Worm (Caenorhabditis elegans) whole organism, L4 larva: ENCODE data around the gene sru-45.

Source experiments
- F44E2.7 ChIP-seq: fragments of 200-800 bp; sonication (Bioruptor generic); IDR thresholded peaks from 2 replicates; pipeline ENCODE4 v2.1.2; 2022; ENCODE audit warnings: missing genetic modification characterization, missing compliant biosample characterization
- F49E8.2 ChIP-seq: sonication (generic microtip); optimal IDR thresholded peaks from 2 replicates; lab custom pipeline; 2016; ENCODE audit warnings: missing compliant biosample characterization, mild to moderate bottlenecking, missing genetic modification characterization, borderline replicate concordance
- R02D3.7 ChIP-seq: fragments of 150-350 bp; sonication (generic microtip); optimal IDR thresholded peaks from 3 replicates; lab custom pipeline; 2014; ENCODE audit warnings: missing biosample characterization, missing genetic modification characterization
- Y48G9A.11 ChIP-seq: fragments of 200-800 bp; sonication (Bioruptor generic); IDR thresholded peaks from 2 replicates; pipeline ENCODE4 v1.3.6; 2022; ENCODE audit warnings: missing genetic modification reagents, missing genetic modification characterization, missing compliant biosample characterization
- Y75B8A.6 ChIP-seq: fragments of 200-800 bp; sonication (Bioruptor generic); IDR thresholded peaks from 2 replicates; pipeline ENCODE4 v1.3.6; 2022; ENCODE audit warnings: missing genetic modification reagents, missing genetic modification characterization, missing compliant biosample characterization
- ZK337.2 ChIP-seq: fragments of 200-800 bp; sonication (Bioruptor generic); IDR thresholded peaks from 2 replicates; pipeline ENCODE4 v1.3.6; 2022; ENCODE audit warnings: missing genetic modification reagents, missing genetic modification characterization, missing compliant biosample characterization
- aha-1 ChIP-seq: fragments of 150-350 bp; peaks from one replicate; lab custom pipeline; 2014; ENCODE audit warnings: missing biosample characterization, missing genetic modification characterization
- aly-2 ChIP-seq: sonication (generic microtip); optimal IDR thresholded peaks from 2 replicates; lab custom pipeline; 2018; ENCODE audit warnings: missing biosample characterization, missing genetic modification characterization
- ceh-32 ChIP-seq: sonication (generic microtip); optimal IDR thresholded peaks from 2 replicates; lab custom pipeline; 2016; ENCODE audit warnings: mild to moderate bottlenecking, missing genetic modification characterization, missing compliant biosample characterization; ENCODE audit not compliant: poor library complexity
- ceh-62 ChIP-seq: sonication (generic microtip); optimal IDR thresholded peaks from 2 replicates; lab custom pipeline; 2017; ENCODE audit warnings: missing biosample characterization, missing genetic modification characterization
- daf-8 ChIP-seq: fragments of 200-800 bp; sonication (Bioruptor generic); IDR thresholded peaks from 2 replicates; pipeline ENCODE4 v1.3.6; 2022; ENCODE audit warnings: missing genetic modification characterization, missing compliant biosample characterization
- dmd-9 ChIP-seq: fragments of 200-800 bp; sonication (Bioruptor generic); IDR thresholded peaks from 2 replicates; pipeline ENCODE4 v1.3.6; 2022; ENCODE audit warnings: missing genetic modification reagents, missing genetic modification characterization, missing compliant biosample characterization
- dve-1 ChIP-seq: sonication (generic microtip); optimal IDR thresholded peaks from 2 replicates; lab custom pipeline; 2017; ENCODE audit warnings: antibody characterized with exemption, mild to moderate bottlenecking, missing genetic modification characterization, missing compliant biosample characterization; ENCODE audit not compliant: insufficient read depth
- egl-27 ChIP-seq: sonication (generic microtip); optimal IDR thresholded peaks from 3 replicates; lab custom pipeline; 2017; ENCODE audit warnings: missing biosample characterization, missing genetic modification reagents, missing genetic modification characterization
- egl-43 ChIP-seq: fragments of 200-800 bp; sonication (Bioruptor generic); IDR thresholded peaks from 2 replicates; pipeline ENCODE4 v1.3.6; 2022; ENCODE audit warnings: missing genetic modification reagents, missing genetic modification characterization, missing compliant biosample characterization
- fkh-10 ChIP-seq: fragments of 150-350 bp; optimal IDR thresholded peaks from 2 replicates; lab custom pipeline; 2014; ENCODE audit warnings: missing biosample characterization, missing genetic modification reagents, missing genetic modification characterization
- gei-8 ChIP-seq: fragments of 200-800 bp; sonication (Bioruptor generic); optimal IDR thresholded peaks from 2 replicates; lab custom pipeline; 2018; ENCODE audit warnings: mild to moderate bottlenecking, missing genetic modification characterization, missing compliant biosample characterization
- jun-1 ChIP-seq: fragments of 150-350 bp; optimal IDR thresholded peaks from 2 replicates; lab custom pipeline; 2014; ENCODE audit warnings: missing biosample characterization, missing genetic modification reagents, missing genetic modification characterization
- lin-13 ChIP-seq: fragments of 150-350 bp; optimal IDR thresholded peaks from 2 replicates; lab custom pipeline; 2014; ENCODE audit warnings: missing biosample characterization, missing genetic modification reagents, missing genetic modification characterization
- lin-38 ChIP-seq: fragments of 200-800 bp; sonication (Bioruptor generic); IDR thresholded peaks from 2 replicates; pipeline ENCODE4 v1.3.6; 2022; ENCODE audit warnings: missing genetic modification reagents, missing genetic modification characterization, missing compliant biosample characterization
- mdl-1 ChIP-seq, 2 experiments: fragments of 150-350 bp in 1 of 2; sonication (generic microtip) in 1 of 2; optimal IDR thresholded peaks; 2 replicates each; lab custom pipeline; 2014 to 2017; ENCODE audit warnings: missing biosample characterization in 2 of 2, missing genetic modification characterization in 2 of 2
- mep-1 ChIP-seq: fragments of 150-350 bp; sonication (generic microtip); optimal IDR thresholded peaks from 3 replicates; lab custom pipeline; 2014; ENCODE audit warnings: missing biosample characterization, missing genetic modification characterization
- mes-2 ChIP-seq: sonication (generic microtip); optimal IDR thresholded peaks from 2 replicates; lab custom pipeline; 2016; ENCODE audit warnings: missing genotype, mild to moderate bottlenecking, missing genetic modification characterization, missing compliant biosample characterization; ENCODE audit not compliant: poor library complexity, severe bottlenecking
- nhr-237 ChIP-seq: sonication (generic microtip); optimal IDR thresholded peaks from 2 replicates; lab custom pipeline; 2017; ENCODE audit warnings: missing biosample characterization, missing genetic modification characterization
- nhr-25 ChIP-seq: sonication (generic microtip); optimal IDR thresholded peaks from 2 replicates; lab custom pipeline; 2017; ENCODE audit warnings: missing genetic modification characterization, mild to moderate bottlenecking, missing compliant biosample characterization, antibody characterized with exemption, moderate library complexity, borderline replicate concordance; ENCODE audit not compliant: insufficient read depth
- nhr-48 ChIP-seq: sonication (generic microtip); optimal IDR thresholded peaks from 2 replicates; lab custom pipeline; 2016; ENCODE audit warnings: mild to moderate bottlenecking, missing genetic modification characterization, missing compliant biosample characterization
- nhr-6 ChIP-seq: fragments of 150-350 bp; optimal IDR thresholded peaks from 2 replicates; lab custom pipeline; 2014; ENCODE audit warnings: missing biosample characterization, missing genetic modification characterization
- pqm-1 ChIP-seq: sonication (generic microtip); optimal IDR thresholded peaks from 2 replicates; lab custom pipeline; 2017; ENCODE audit warnings: missing biosample characterization, missing genetic modification characterization
- sdz-12 ChIP-seq: fragments of 200-800 bp; sonication (Bioruptor generic); optimal IDR thresholded peaks from 2 replicates; lab custom pipeline; 2018; ENCODE audit warnings: mild to moderate bottlenecking, missing genetic modification characterization, missing compliant biosample characterization
- set-16 ChIP-seq: fragments of 200-800 bp; sonication (Bioruptor generic); IDR thresholded peaks from 2 replicates; pipeline ENCODE4 v1.3.6; 2022; ENCODE audit warnings: missing genetic modification reagents, missing genetic modification characterization, missing compliant biosample characterization
- spr-1 ChIP-seq: sonication (generic microtip); optimal IDR thresholded peaks from 2 replicates; lab custom pipeline; 2016; ENCODE audit warnings: mild to moderate bottlenecking, missing genetic modification characterization, missing compliant biosample characterization
- tra-1 ChIP-seq: fragments of 200-800 bp; sonication (Bioruptor generic); IDR thresholded peaks from 2 replicates; pipeline ENCODE4 v1.3.6; 2022; ENCODE audit warnings: missing genetic modification reagents, missing genetic modification characterization, missing compliant biosample characterization
- unc-130 ChIP-seq: sonication (generic microtip); optimal IDR thresholded peaks from 2 replicates; lab custom pipeline; 2016; ENCODE audit warnings: missing genetic modification reagents, missing genetic modification characterization, missing compliant biosample characterization
- unc-62 ChIP-seq, 3 experiments: fragments of 150-350 bp in 1 of 3; sonication (generic microtip); optimal IDR thresholded peaks in 2 of 3; peaks in 1 of 3; 1 replicate in 1 of 3; 2 replicates in 2 of 3; lab custom pipeline; 2014 to 2017; ENCODE audit warnings: missing biosample characterization in 3 of 3, missing genetic modification characterization in 3 of 3, missing genetic modification reagents in 3 of 3, missing genotype in 1 of 3
- vab-7 ChIP-seq: fragments of 200-800 bp; sonication (Bioruptor generic); IDR thresholded peaks from 2 replicates; pipeline ENCODE4 v1.3.6; 2022; ENCODE audit warnings: missing genetic modification reagents, missing genetic modification characterization, missing compliant biosample characterization
- ztf-11 ChIP-seq: fragments of 150-350 bp; optimal IDR thresholded peaks from 2 replicates; lab custom pipeline; 2014; ENCODE audit warnings: missing biosample characterization, missing genetic modification characterization
- ztf-7 ChIP-seq: fragments of 150-350 bp; optimal IDR thresholded peaks from 2 replicates; lab custom pipeline; 2014; ENCODE audit warnings: missing biosample characterization, missing genetic modification characterization

The sru-45 gene

ce11 chrV:16550680-16551079 lies 15.1 kb upstream of the sru-45 start, which contains the start of gene srbc-65:
srbc-65 (plus strand) TSS chrV:16550980.
- TF ChIP-seq dmd-9 (no peak), daf-8 (GFP tag; lab: Robert Waterston, UW) (no peak), ztf-11 (tag; lab: Kevin White, UChicago) (no peak), unc-130 (GFP tag; lab: Kevin White, UChicago) (no peak), Y48G9A.11 (GFP tag; lab: Robert Waterston, UW) (no peak), ceh-32 (tag; lab: Kevin White, UChicago) (no peak), egl-27 (tag; lab: Kevin White, UChicago) (no peak), jun-1 (tag; lab: Kevin White, UChicago) (no peak), nhr-237 (tag; lab: Kevin White, UChicago) (no peak), lin-13 (GFP tag; lab: Kevin White, UChicago) (no peak), aly-2 (tag; lab: Kevin White, UChicago) (no peak), ceh-62 (tag; lab: Kevin White, UChicago) (no peak), sdz-12 (GFP tag; lab: Kevin White, UChicago) (no peak), fkh-10 (GFP tag; lab: Kevin White, UChicago) (no peak), mdl-1 (tag; optimal IDR thresholded peaks at IDR 0.05; lab: Kevin White, UChicago) (no peak), R02D3.7 (tag; lab: Kevin White, UChicago) (no peak)

- TF ChIP-seq vab-7 (GFP tag; lab: Robert Waterston, UW): 0 out of 2 replicates have a peak, but pooled peaks have one; percentile 6
- TF ChIP-seq egl-43 (GFP tag; lab: Robert Waterston, UW): 0 out of 2 replicates have a peak, but pooled peaks have one; percentile 4
- TF ChIP-seq mep-1: no peak
- peak; percentile 72 for TF ChIP-seq mes-2 (tag; lab: Kevin White, UChicago)
- 0 out of 2 replicates have a peak, but pooled peaks have one; percentile 17 for TF ChIP-seq set-16 (GFP tag; lab: Robert Waterston, UW)
- TF ChIP-seq tra-1 (GFP tag; lab: Robert Waterston, UW): no peak
- TF ChIP-seq, all 104 proteins: peak for 4
These were observed 12.8 kb upstream of the sru-45 start, which contains the start of gene Y32B12B.4 for ce11 chrV:16552929-16553328. Y32B12B.4 (plus strand) TSS chrV:16553327.

DNA sequence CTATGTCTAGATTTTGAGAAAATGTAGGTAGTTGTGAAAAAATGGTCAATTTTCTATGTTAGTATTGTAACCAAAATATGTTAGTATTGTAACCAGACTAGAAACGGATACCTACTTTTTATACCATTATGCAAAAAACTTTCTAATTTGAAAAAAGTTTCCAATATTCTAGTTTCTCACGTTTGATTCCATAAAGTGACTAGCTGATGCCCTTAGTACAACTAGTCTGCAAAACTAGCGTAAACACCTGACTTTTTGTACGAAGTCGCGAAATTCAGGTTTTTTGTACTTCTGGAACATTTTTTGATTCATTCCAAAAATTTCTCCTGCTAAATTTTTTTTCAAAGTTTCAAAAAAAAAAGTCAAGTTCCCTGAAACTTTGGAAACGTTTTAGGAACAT lies 2.3 kb downstream of the sru-45 start:
- TF ChIP-seq gei-8 (no peak), aha-1 (peak; percentile 76), unc-62 (GFP tag; optimal IDR thresholded peaks at IDR 0.05 in 1 of 2; lab: Kevin White, UChicago) (peak in 1 of 2 experiments; percentile 78), unc-62 (tag; optimal IDR thresholded peaks at IDR 0.05; lab: Kevin White, UChicago) (no peak), unc-130 (GFP tag; lab: Kevin White, UChicago) (no peak)

ce11 chrV:16570697-16571096 lies 5.0 kb downstream of the sru-45 start, which contains the start of gene nhr-233:
nhr-233 (minus strand) TSS chrV:16570797.
- TF ChIP-seq pqm-1 (tag; lab: Kevin White, UChicago) (no peak), F49E8.2 (tag; lab: Kevin White, UChicago) (no peak), unc-62 (GFP tag; optimal IDR thresholded peaks at IDR 0.05 in 1 of 2; lab: Kevin White, UChicago) (peak in 1 of 2 experiments; percentile 19), unc-62 (tag; optimal IDR thresholded peaks at IDR 0.05; lab: Kevin White, UChicago) (no peak), nhr-48 (tag; lab: Kevin White, UChicago) (no peak), dve-1 (no peak), nhr-6 (tag; lab: Kevin White, UChicago) (no peak), lin-38 (GFP tag; lab: Robert Waterston, UW) (no peak), nhr-25 (tag; lab: Kevin White, UChicago) (no peak)

ce11 chrV:16573168-16573567 lies 7.4 kb downstream of the sru-45 start, which contains the start of gene str-149:
str-149 (plus strand) TSS chrV:16573468.
- no peak for TF ChIP-seq Y75B8A.6 (GFP tag; lab: Robert Waterston, UW)
- no peak for TF ChIP-seq spr-1 (tag; lab: Kevin White, UChicago)
- no peak for TF ChIP-seq ZK337.2 (GFP tag; lab: Robert Waterston, UW)
- no peak for TF ChIP-seq Y48G9A.11 (GFP tag; lab: Robert Waterston, UW)
- no peak for TF ChIP-seq ztf-7
- TF ChIP-seq F44E2.7: no peak
